Worm (Caenorhabditis elegans) whole organism, L3 larva: ENCODE results near the gene C05A9.2.

Experiments
- ZK546.5 ChIP-seq: sonication (generic microtip); optimal IDR thresholded peaks from 2 replicates; lab custom pipeline; 2017; ENCODE audit warnings: missing biosample characterization, missing genetic modification characterization
- ceh-16 ChIP-seq: sonication (generic microtip); optimal IDR thresholded peaks from 2 replicates; lab custom pipeline; 2017; ENCODE audit warnings: missing biosample characterization, missing genetic modification characterization
- ceh-28 ChIP-seq: fragments of 150-350 bp; optimal IDR thresholded peaks from 2 replicates; lab custom pipeline; 2014; ENCODE audit warnings: missing biosample characterization, missing genetic modification reagents, missing genetic modification characterization
- ceh-82 ChIP-seq: fragments of 150-350 bp; optimal IDR thresholded peaks from 2 replicates; lab custom pipeline; 2014; ENCODE audit warnings: missing biosample characterization, missing genetic modification characterization
- ceh-9 ChIP-seq: sonication (generic microtip); optimal IDR thresholded peaks from 2 replicates; lab custom pipeline; 2018; ENCODE audit warnings: missing biosample characterization, missing genetic modification characterization
- daf-12 ChIP-seq: fragments of 150-350 bp; optimal IDR thresholded peaks from 2 replicates; lab custom pipeline; 2014; ENCODE audit warnings: missing biosample characterization, missing genetic modification reagents, missing genetic modification characterization
- egl-5 ChIP-seq: fragments of 150-350 bp; optimal IDR thresholded peaks from 2 replicates; lab custom pipeline; 2017; ENCODE audit warnings: missing biosample characterization, missing genetic modification reagents, missing genetic modification characterization, inconsistent platforms
- elt-1 ChIP-seq: fragments of 150-350 bp; optimal IDR thresholded peaks from 2 replicates; lab custom pipeline; 2014; ENCODE audit warnings: missing biosample characterization, missing genetic modification characterization
- fkh-2 ChIP-seq: fragments of 150-350 bp; optimal IDR thresholded peaks from 2 replicates; lab custom pipeline; 2014; ENCODE audit warnings: missing biosample characterization, missing genetic modification reagents, missing genetic modification characterization
- fos-1 ChIP-seq: fragments of 150-350 bp; optimal IDR thresholded peaks from 2 replicates; lab custom pipeline; 2014; ENCODE audit warnings: missing biosample characterization, missing genetic modification characterization
- hmg-11 ChIP-seq: sonication (generic microtip); optimal IDR thresholded peaks from 2 replicates; lab custom pipeline; 2016; ENCODE audit warnings: missing genetic modification characterization, missing compliant biosample characterization
- lin-39 ChIP-seq: fragments of 150-350 bp; optimal IDR thresholded peaks from 2 replicates; lab custom pipeline; 2018; ENCODE audit warnings: missing biosample characterization, missing genetic modification reagents, missing genetic modification characterization
- mdl-1 ChIP-seq: fragments of 150-350 bp; optimal IDR thresholded peaks from 2 replicates; lab custom pipeline; 2014; ENCODE audit warnings: missing biosample characterization, missing genetic modification characterization
- nfya-1 ChIP-seq: sonication (generic microtip); optimal IDR thresholded peaks from 2 replicates; lab custom pipeline; 2017; ENCODE audit warnings: missing genetic modification characterization, mild to moderate bottlenecking, missing compliant biosample characterization, antibody characterized with exemption, moderate library complexity; ENCODE audit not compliant: insufficient read depth
- nhr-25 ChIP-seq: sonication (generic microtip); optimal IDR thresholded peaks from 2 replicates; lab custom pipeline; 2017; ENCODE audit warnings: missing biosample characterization, missing genetic modification characterization
- nhr-28 ChIP-seq: fragments of 150-350 bp; optimal IDR thresholded peaks from 2 replicates; lab custom pipeline; 2014; ENCODE audit warnings: missing biosample characterization, missing genetic modification characterization
- nhr-67 ChIP-seq: fragments of 150-350 bp; optimal IDR thresholded peaks from 2 replicates; lab custom pipeline; 2014; ENCODE audit warnings: missing biosample characterization, missing genetic modification characterization
- nhr-76 ChIP-seq: fragments of 150-350 bp; sonication (generic microtip); optimal IDR thresholded peaks from 5 replicates; lab custom pipeline; 2014; ENCODE audit warnings: missing biosample characterization, missing genetic modification characterization
- pha-4 ChIP-seq: fragments of 150-350 bp; optimal IDR thresholded peaks from 2 replicates; lab custom pipeline; 2014; ENCODE audit warnings: missing biosample characterization, missing genetic modification reagents, missing genetic modification characterization
- pqm-1 ChIP-seq: fragments of 150-350 bp; optimal IDR thresholded peaks from 2 replicates; lab custom pipeline; 2017; ENCODE audit warnings: missing biosample characterization, missing genetic modification characterization, inconsistent platforms
- unc-39 ChIP-seq: sonication (generic microtip); optimal IDR thresholded peaks from 4 replicates; lab custom pipeline; 2017; ENCODE audit warnings: missing biosample characterization, missing genetic modification characterization
- unc-62 ChIP-seq: fragments of 150-350 bp; sonication (generic microtip); optimal IDR thresholded peaks from 4 replicates; lab custom pipeline; 2014; ENCODE audit warnings: missing biosample characterization, missing genetic modification reagents, missing genetic modification characterization

Gene C05A9.2

ce11 chrX:10794647-10795046 lies 49.8 kb downstream of the C05A9.2 start, which contains the start of gene T05A10.6:
TSS of gene T05A10.6 (minus strand) at chrX:10794747.
- TF ChIP-seq fkh-2 (tag; lab: Kevin White, UChicago), result no peak
- TF ChIP-seq egl-5, result no peak
- no peak for TF ChIP-seq unc-39 (tag; lab: Kevin White, UChicago)
- no peak for TF ChIP-seq ceh-9 (tag; lab: Kevin White, UChicago)
- no peak for TF ChIP-seq unc-62 (GFP tag; lab: Kevin White, UChicago)
- no peak for TF ChIP-seq nfya-1 (tag; lab: Kevin White, UChicago)

- TF ChIP-seq nhr-28 (tag; lab: Kevin White, UChicago) (no peak), nhr-25 (tag; lab: Kevin White, UChicago) (no peak), elt-1 (tag; lab: Kevin White, UChicago) (no peak), pqm-1 (tag; lab: Kevin White, UChicago) (no peak), mdl-1 (no peak), ZK546.5 (tag; lab: Kevin White, UChicago) (no peak), ceh-82 (tag; lab: Kevin White, UChicago) (no peak), fkh-2 (tag; lab: Kevin White, UChicago) (no peak), ceh-16 (tag; lab: Kevin White, UChicago) (no peak), ceh-28 (tag; lab: Kevin White, UChicago) (no peak), fos-1 (tag; lab: Kevin White, UChicago) (no peak), daf-12 (no peak), lin-39 (no peak), nhr-76 (tag; lab: Kevin White, UChicago) (no peak), pha-4 (tag; lab: Kevin White, UChicago) (no peak), nhr-67 (tag; lab: Kevin White, UChicago) (no peak), hmg-11 (no peak)
Measured at ce11 chrX:10792435-10792834, 52.0 kb downstream of the C05A9.2 start, which contains the start of gene vap-2. TSS of gene vap-2 (minus strand) at chrX:10792535.
